Worm (Caenorhabditis elegans) whole organism, L3 larva: Measurements from ENCODE around the gene Y49F6B.12.

ENCODE experiments used
- R02D3.7 ChIP-seq: fragments of 150-350 bp; optimal IDR thresholded peaks from 2 replicates; lab custom pipeline; 2014; ENCODE audit warnings: missing biosample characterization, missing genetic modification characterization
- ZK546.5 ChIP-seq: sonication (generic microtip); optimal IDR thresholded peaks from 2 replicates; lab custom pipeline; 2017; ENCODE audit warnings: missing biosample characterization, missing genetic modification characterization
- aly-2 ChIP-seq: fragments of 150-350 bp; optimal IDR thresholded peaks from 2 replicates; lab custom pipeline; 2014; ENCODE audit warnings: missing biosample characterization, missing genetic modification characterization
- ama-1 ChIP-seq: fragments of 150-350 bp; optimal IDR thresholded peaks from 2 replicates; lab custom pipeline; 2018
- ceh-16 ChIP-seq: sonication (generic microtip); optimal IDR thresholded peaks from 2 replicates; lab custom pipeline; 2017; ENCODE audit warnings: missing biosample characterization, missing genetic modification characterization
- ceh-28 ChIP-seq: fragments of 150-350 bp; optimal IDR thresholded peaks from 2 replicates; lab custom pipeline; 2014; ENCODE audit warnings: missing biosample characterization, missing genetic modification reagents, missing genetic modification characterization
- ceh-82 ChIP-seq: fragments of 150-350 bp; optimal IDR thresholded peaks from 2 replicates; lab custom pipeline; 2014; ENCODE audit warnings: missing biosample characterization, missing genetic modification characterization
- ceh-9 ChIP-seq: sonication (generic microtip); optimal IDR thresholded peaks from 2 replicates; lab custom pipeline; 2018; ENCODE audit warnings: missing biosample characterization, missing genetic modification characterization
- daf-12 ChIP-seq: fragments of 150-350 bp; optimal IDR thresholded peaks from 2 replicates; lab custom pipeline; 2014; ENCODE audit warnings: missing biosample characterization, missing genetic modification reagents, missing genetic modification characterization
- egl-27 ChIP-seq: sonication (generic microtip); optimal IDR thresholded peaks from 4 replicates; lab custom pipeline; 2017; ENCODE audit warnings: missing biosample characterization, missing genetic modification reagents, missing genetic modification characterization
- egl-5 ChIP-seq: fragments of 150-350 bp; optimal IDR thresholded peaks from 2 replicates; lab custom pipeline; 2017; ENCODE audit warnings: missing biosample characterization, missing genetic modification reagents, missing genetic modification characterization, inconsistent platforms
- elt-1 ChIP-seq: fragments of 150-350 bp; optimal IDR thresholded peaks from 2 replicates; lab custom pipeline; 2014; ENCODE audit warnings: missing biosample characterization, missing genetic modification characterization
- elt-2 ChIP-seq: sonication (generic microtip); optimal IDR thresholded peaks from 2 replicates; lab custom pipeline; 2016; ENCODE audit warnings: missing genetic modification reagents, mild to moderate bottlenecking, missing genetic modification characterization, missing compliant biosample characterization
- elt-3 ChIP-seq, 3 experiments: fragments of 150-350 bp in 1 of 3; sonication (generic microtip) in 2 of 3; optimal IDR thresholded peaks; 2 replicates in 2 of 3; 4 replicates in 1 of 3; lab custom pipeline; 2014 to 2017; ENCODE audit warnings: missing biosample characterization in 3 of 3, missing genetic modification characterization in 3 of 3
- fkh-10 ChIP-seq: sonication (generic microtip); optimal IDR thresholded peaks from 2 replicates; lab custom pipeline; 2017; ENCODE audit warnings: missing biosample characterization, missing genetic modification reagents, missing genetic modification characterization
- fkh-2 ChIP-seq: fragments of 150-350 bp; optimal IDR thresholded peaks from 2 replicates; lab custom pipeline; 2014; ENCODE audit warnings: missing biosample characterization, missing genetic modification reagents, missing genetic modification characterization
- fos-1 ChIP-seq: fragments of 150-350 bp; optimal IDR thresholded peaks from 2 replicates; lab custom pipeline; 2014; ENCODE audit warnings: missing biosample characterization, missing genetic modification characterization
- hmg-11 ChIP-seq: sonication (generic microtip); optimal IDR thresholded peaks from 2 replicates; lab custom pipeline; 2016; ENCODE audit warnings: missing genetic modification characterization, missing compliant biosample characterization
- jun-1 ChIP-seq: fragments of 150-350 bp; optimal IDR thresholded peaks from 2 replicates; lab custom pipeline; 2014; ENCODE audit warnings: missing biosample characterization, missing genetic modification reagents, missing genetic modification characterization
- lin-15B ChIP-seq: fragments of 150-350 bp; optimal IDR thresholded peaks from 2 replicates; lab custom pipeline; 2014; ENCODE audit warnings: missing biosample characterization, missing genetic modification characterization
- lin-39 ChIP-seq: fragments of 150-350 bp; optimal IDR thresholded peaks from 2 replicates; lab custom pipeline; 2018; ENCODE audit warnings: missing biosample characterization, missing genetic modification reagents, missing genetic modification characterization
- lsy-12 ChIP-seq: sonication (generic microtip); optimal IDR thresholded peaks from 2 replicates; lab custom pipeline; 2016; ENCODE audit warnings: mild to moderate bottlenecking, missing genetic modification characterization, missing compliant biosample characterization
- mdl-1 ChIP-seq: fragments of 150-350 bp; optimal IDR thresholded peaks from 2 replicates; lab custom pipeline; 2014; ENCODE audit warnings: missing biosample characterization, missing genetic modification characterization
- mml-1 ChIP-seq: fragments of 150-350 bp; sonication (generic microtip); optimal IDR thresholded peaks from 3 replicates; lab custom pipeline; 2014; ENCODE audit warnings: missing biosample characterization, missing genetic modification characterization
- nfya-1 ChIP-seq: sonication (generic microtip); optimal IDR thresholded peaks from 2 replicates; lab custom pipeline; 2017; ENCODE audit warnings: missing genetic modification characterization, mild to moderate bottlenecking, missing compliant biosample characterization, antibody characterized with exemption, moderate library complexity; ENCODE audit not compliant: insufficient read depth
- nhr-11 ChIP-seq: fragments of 150-350 bp; optimal IDR thresholded peaks from 2 replicates; lab custom pipeline; 2014; ENCODE audit warnings: missing biosample characterization, missing genetic modification characterization
- nhr-12 ChIP-seq: fragments of 150-350 bp; optimal IDR thresholded peaks from 2 replicates; lab custom pipeline; 2014; ENCODE audit warnings: missing biosample characterization, missing genetic modification characterization
- nhr-23 ChIP-seq: fragments of 150-350 bp; optimal IDR thresholded peaks from 2 replicates; lab custom pipeline; 2014; ENCODE audit warnings: missing biosample characterization, missing genetic modification reagents, missing genetic modification characterization
- nhr-237 ChIP-seq: fragments of 150-350 bp; optimal IDR thresholded peaks from 2 replicates; lab custom pipeline; 2014; ENCODE audit warnings: missing biosample characterization, missing genetic modification characterization
- nhr-25 ChIP-seq: sonication (generic microtip); optimal IDR thresholded peaks from 2 replicates; lab custom pipeline; 2017; ENCODE audit warnings: missing biosample characterization, missing genetic modification characterization
- nhr-28 ChIP-seq: fragments of 150-350 bp; optimal IDR thresholded peaks from 2 replicates; lab custom pipeline; 2014; ENCODE audit warnings: missing biosample characterization, missing genetic modification characterization
- nhr-43 ChIP-seq: sonication (generic microtip); optimal IDR thresholded peaks from 2 replicates; lab custom pipeline; 2016; ENCODE audit warnings: mild to moderate bottlenecking, missing genetic modification characterization, missing compliant biosample characterization; ENCODE audit not compliant: poor library complexity, severe bottlenecking
- nhr-67 ChIP-seq: fragments of 150-350 bp; optimal IDR thresholded peaks from 2 replicates; lab custom pipeline; 2014; ENCODE audit warnings: missing biosample characterization, missing genetic modification characterization
- nhr-76 ChIP-seq: fragments of 150-350 bp; sonication (generic microtip); optimal IDR thresholded peaks from 5 replicates; lab custom pipeline; 2014; ENCODE audit warnings: missing biosample characterization, missing genetic modification characterization
- nhr-77 ChIP-seq: fragments of 150-350 bp; optimal IDR thresholded peaks from 2 replicates; lab custom pipeline; 2014; ENCODE audit warnings: missing biosample characterization, missing genetic modification characterization
- pha-4 ChIP-seq: fragments of 150-350 bp; optimal IDR thresholded peaks from 2 replicates; lab custom pipeline; 2014; ENCODE audit warnings: missing biosample characterization, missing genetic modification reagents, missing genetic modification characterization
- pqm-1 ChIP-seq: fragments of 150-350 bp; optimal IDR thresholded peaks from 2 replicates; lab custom pipeline; 2017; ENCODE audit warnings: missing biosample characterization, missing genetic modification characterization, inconsistent platforms
- sea-2 ChIP-seq: fragments of 150-350 bp; sonication (generic microtip); optimal IDR thresholded peaks from 4 replicates; lab custom pipeline; 2014; ENCODE audit warnings: missing biosample characterization, missing genetic modification reagents, missing genetic modification characterization
- skn-1 ChIP-seq: fragments of 150-350 bp; optimal IDR thresholded peaks from 2 replicates; lab custom pipeline; 2014; ENCODE audit warnings: missing biosample characterization, missing genetic modification characterization
- snpc-4 ChIP-seq: fragments of 150-350 bp; optimal IDR thresholded peaks from 2 replicates; lab custom pipeline; 2014; ENCODE audit warnings: missing biosample characterization, missing genetic modification characterization
- tbx-2 ChIP-seq: sonication (generic microtip); optimal IDR thresholded peaks from 2 replicates; lab custom pipeline; 2016; ENCODE audit warnings: mild to moderate bottlenecking, missing genetic modification characterization, missing compliant biosample characterization
- unc-39 ChIP-seq: sonication (generic microtip); optimal IDR thresholded peaks from 4 replicates; lab custom pipeline; 2017; ENCODE audit warnings: missing biosample characterization, missing genetic modification characterization
- unc-62 ChIP-seq: fragments of 150-350 bp; sonication (generic microtip); optimal IDR thresholded peaks from 4 replicates; lab custom pipeline; 2014; ENCODE audit warnings: missing biosample characterization, missing genetic modification reagents, missing genetic modification characterization
- zag-1 ChIP-seq: fragments of 150-350 bp; optimal IDR thresholded peaks from 2 replicates; lab custom pipeline; 2014; ENCODE audit warnings: missing biosample characterization, missing genetic modification characterization
- ztf-11 ChIP-seq: fragments of 150-350 bp; optimal IDR thresholded peaks from 2 replicates; lab custom pipeline; 2014; ENCODE audit warnings: missing biosample characterization, missing genetic modification characterization
- ztf-4 ChIP-seq: fragments of 150-350 bp; optimal IDR thresholded peaks from 2 replicates; lab custom pipeline; 2014; ENCODE audit warnings: missing biosample characterization, missing genetic modification characterization

Gene Y49F6B.12

ce11 chrII:3434893-3435503 lies 37.2 kb downstream of the Y49F6B.12 start:
- TF ChIP-seq lin-39 (no peak), ZK546.5 (tag; lab: Kevin White, UChicago) (no peak), tbx-2 (tag; lab: Kevin White, UChicago) (no peak), lin-15B (tag; lab: Kevin White, UChicago) (no peak), unc-39 (no peak), lsy-12 (tag; lab: Kevin White, UChicago) (no peak), elt-3 (tag; optimal IDR thresholded peaks at IDR 0.05; lab: Kevin White, UChicago) (no peak), ceh-16 (tag; lab: Kevin White, UChicago) (no peak), aly-2 (tag; lab: Kevin White, UChicago) (no peak), fkh-2 (tag; lab: Kevin White, UChicago) (no peak), nhr-77 (no peak), egl-5 (tag; lab: Kevin White, UChicago) (no peak), nhr-237 (no peak), ama-1 (lab: Kevin White, UChicago) (peak; percentile 19), pha-4 (tag; lab: Kevin White, UChicago) (no peak), nhr-76 (tag; lab: Kevin White, UChicago) (no peak), egl-27 (tag; lab: Kevin White, UChicago) (no peak), zag-1 (tag; lab: Kevin White, UChicago) (no peak), ztf-4 (tag; lab: Kevin White, UChicago) (no peak), mml-1 (tag; lab: Kevin White, UChicago) (no peak), nhr-67 (tag; lab: Kevin White, UChicago) (no peak), pqm-1 (tag; lab: Kevin White, UChicago) (no peak), sea-2 (GFP tag; lab: Kevin White, UChicago) (no peak), ztf-11 (tag; lab: Kevin White, UChicago) (no peak), ceh-9 (tag; lab: Kevin White, UChicago) (no peak), elt-2 (tag; lab: Kevin White, UChicago) (no peak), nfya-1 (tag; lab: Kevin White, UChicago) (no peak), nhr-11 (no peak), hmg-11 (tag; lab: Kevin White, UChicago) (no peak), jun-1 (no peak), nhr-25 (peak; percentile 56), daf-12 (no peak), ceh-82 (no peak), unc-62 (GFP tag; lab: Kevin White, UChicago) (peak; percentile 43), fos-1 (tag; lab: Kevin White, UChicago) (no peak), mdl-1 (tag; lab: Kevin White, UChicago) (no peak), nhr-43 (tag; lab: Kevin White, UChicago) (peak; percentile 43), nhr-28 (tag; lab: Kevin White, UChicago) (no peak), elt-1 (peak; percentile 77), ceh-28 (tag; lab: Kevin White, UChicago) (no peak), skn-1 (tag; lab: Kevin White, UChicago) (no peak), snpc-4 (tag; lab: Kevin White, UChicago) (peak; percentile 78), nhr-23 (no peak), nhr-12 (no peak), R02D3.7 (no peak)
- TF ChIP-seq, all 47 proteins: peak for 6

- TF ChIP-seq elt-3 (tag; optimal IDR thresholded peaks at IDR 0.05; lab: Kevin White, UChicago) (no peak), mml-1 (tag; lab: Kevin White, UChicago) (no peak), nhr-25 (no peak), ceh-82 (no peak), nfya-1 (tag; lab: Kevin White, UChicago) (no peak), elt-1 (no peak), unc-62 (GFP tag; lab: Kevin White, UChicago) (no peak), ceh-9 (tag; lab: Kevin White, UChicago) (no peak), fkh-10 (no peak), fos-1 (tag; lab: Kevin White, UChicago) (no peak), daf-12 (no peak), lin-15B (tag; lab: Kevin White, UChicago) (no peak), fkh-2 (tag; lab: Kevin White, UChicago) (no peak), nhr-23 (no peak)
These were observed 42.8 kb downstream of the Y49F6B.12 start, which contains the start of gene C16C8.18 for ce11 chrII:3429400-3429799. C16C8.18 (plus strand) TSS chrII:3429700.
